Fruit fly (Drosophila melanogaster) whole organism, adult: ENCODE measurements around the gene ND-49L.
A peak's percentile ranks its signal among the peaks of the same experiment; 100 is the strongest.

ENCODE experiments used
- CG11617 ChIP-seq: fragments of 200-800 bp; sonication (Bioruptor generic); optimal IDR thresholded peaks from 2 replicates; lab custom pipeline; 2017; ENCODE audit warnings: mild to moderate bottlenecking, missing biosample characterization, missing genetic modification reagents, missing genetic modification characterization
- CG12768 ChIP-seq: fragments of 200-800 bp; sonication (Bioruptor generic); optimal IDR thresholded peaks from 2 replicates; lab custom pipeline; 2017; ENCODE audit warnings: missing biosample characterization, missing genetic modification characterization, mild to moderate bottlenecking, moderate library complexity, missing genetic modification reagents
- CG14711 ChIP-seq: fragments of 200-800 bp; sonication (Bioruptor generic); optimal IDR thresholded peaks from 2 replicates; lab custom pipeline; 2018; ENCODE audit warnings: missing biosample characterization, mild to moderate bottlenecking, missing genetic modification characterization, moderate library complexity
- CG1620 ChIP-seq: fragments of 200-800 bp; sonication (Bioruptor generic); optimal IDR thresholded peaks from 2 replicates; lab custom pipeline; 2016; ENCODE audit warnings: missing biosample characterization, missing genetic modification characterization
- CG33017 ChIP-seq: fragments of 200-800 bp; sonication (Bioruptor generic); optimal IDR thresholded peaks from 2 replicates; lab custom pipeline; 2018; ENCODE audit warnings: missing biosample characterization, mild to moderate bottlenecking, missing genetic modification characterization, moderate library complexity
- CG5204 ChIP-seq: fragments of 200-800 bp; sonication (Bioruptor generic); optimal IDR thresholded peaks from 2 replicates; lab custom pipeline; 2016; ENCODE audit warnings: missing biosample characterization, missing genetic modification characterization
- CG7045 ChIP-seq: fragments of 200-800 bp; sonication (Bioruptor generic); optimal IDR thresholded peaks from 2 replicates; lab custom pipeline; 2017; ENCODE audit warnings: missing biosample characterization, mild to moderate bottlenecking, missing genetic modification characterization
- CG7101 ChIP-seq: fragments of 200-800 bp; sonication (Bioruptor generic); optimal IDR thresholded peaks from 2 replicates; lab custom pipeline; 2018; ENCODE audit warnings: missing biosample characterization, mild to moderate bottlenecking, missing genetic modification characterization, moderate library complexity
- Clk ChIP-seq: fragments of 200-800 bp; sonication (Bioruptor generic); optimal IDR thresholded peaks from 2 replicates; lab custom pipeline; 2017; ENCODE audit warnings: missing biosample characterization, missing genetic modification characterization
- Crg-1 ChIP-seq: fragments of 200-800 bp; sonication (Bioruptor generic); optimal IDR thresholded peaks from 2 replicates; lab custom pipeline; 2016; ENCODE audit warnings: missing biosample characterization, missing genetic modification characterization
- Hr96 ChIP-seq: fragments of 200-800 bp; sonication (Bioruptor generic); optimal IDR thresholded peaks from 2 replicates; lab custom pipeline; 2016; ENCODE audit warnings: missing biosample characterization, missing genetic modification characterization
- Mnt ChIP-seq: fragments of 200-800 bp; sonication (Bioruptor generic); optimal IDR thresholded peaks from 2 replicates; lab custom pipeline; 2016; ENCODE audit warnings: missing biosample characterization, mild to moderate bottlenecking, missing genetic modification characterization
- bab1 ChIP-seq: fragments of 200-800 bp; sonication (Bioruptor generic); optimal IDR thresholded peaks from 3 replicates; lab custom pipeline; 2019; ENCODE audit warnings: missing biosample characterization, mild to moderate bottlenecking, missing genetic modification characterization, moderate library complexity
- cic ChIP-seq: fragments of 200-800 bp; sonication (Bioruptor generic); optimal IDR thresholded peaks from 2 replicates; lab custom pipeline; 2017; ENCODE audit warnings: missing biosample characterization, mild to moderate bottlenecking, missing genetic modification characterization, moderate library complexity
- cnc ChIP-seq, 2 experiments: fragments of >200 bp; optimal IDR thresholded peaks; 2 replicates each; lab custom pipeline; 2017
- kay ChIP-seq: fragments of 200-800 bp; sonication (Bioruptor generic); peaks from one replicate; lab custom pipeline; 2016; ENCODE audit warnings: missing biosample characterization, missing genetic modification characterization, borderline replicate concordance
- ovo ChIP-seq: fragments of 200-800 bp; sonication (Bioruptor generic); optimal IDR thresholded peaks from 2 replicates; lab custom pipeline; 2016; ENCODE audit warnings: missing biosample characterization, missing genetic modification characterization
- pad ChIP-seq: fragments of 200-800 bp; sonication (Bioruptor generic); optimal IDR thresholded peaks from 3 replicates; lab custom pipeline; 2017; ENCODE audit warnings: missing biosample characterization, missing genetic modification characterization, mild to moderate bottlenecking, moderate library complexity, missing genetic modification reagents
- tj ChIP-seq: fragments of 200-800 bp; sonication (Bioruptor generic); optimal IDR thresholded peaks from 3 replicates; lab custom pipeline; 2017; ENCODE audit warnings: missing biosample characterization, mild to moderate bottlenecking, missing genetic modification characterization, moderate library complexity
- toe ChIP-seq: fragments of 200-800 bp; sonication (Bioruptor generic); optimal IDR thresholded peaks from 2 replicates; lab custom pipeline; 2016; ENCODE audit warnings: missing biosample characterization, missing genetic modification characterization

The ND-49L gene

dm6 chr3R:25339952-25340351 lies 18.1 kb upstream of the ND-49L start, which contains the start of gene rha:
Gene rha (plus strand): TSS chr3R:25340252.
- TF ChIP-seq toe (GFP tag; lab: Kevin White, UChicago) (no peak), Hr96 (no peak)

- TF ChIP-seq tj (GFP tag; lab: Kevin White, UChicago), result peak; percentile 43
- no peak for TF ChIP-seq CG11617
- no peak for TF ChIP-seq cnc (optimal IDR thresholded peaks at IDR 0.05; lab: Kevin White, UChicago)
- TF ChIP-seq bab1 (GFP tag; lab: Kevin White, UChicago), result no peak
- no peak for TF ChIP-seq Hr96
- TF ChIP-seq CG12768 (GFP tag; lab: Kevin White, UChicago), result no peak
- no peak for TF ChIP-seq Crg-1 (GFP tag; lab: Kevin White, UChicago)
These were observed 11.2 kb upstream of the ND-49L start, which contains the start of gene tobi for dm6 chr3R:25346899-25347298. Gene tobi (minus strand): TSS chr3R:25346921.

dm6 chr3R:25382681-25383080 lies 24.6 kb downstream of the ND-49L start, which contains the start of gene alrm:
Gene alrm (minus strand): TSS chr3R:25382781.
- no peak for TF ChIP-seq tj (GFP tag; lab: Kevin White, UChicago)
- no peak for TF ChIP-seq Hr96
- TF ChIP-seq CG1620 (GFP tag; lab: Kevin White, UChicago), result no peak
- TF ChIP-seq cic (GFP tag; lab: Kevin White, UChicago), result no peak
- TF ChIP-seq CG7045 (GFP tag; lab: Kevin White, UChicago), result no peak
- no peak for TF ChIP-seq toe (GFP tag; lab: Kevin White, UChicago)

- TF ChIP-seq cic (GFP tag; lab: Kevin White, UChicago) (no peak), Crg-1 (GFP tag; lab: Kevin White, UChicago) (no peak), tj (GFP tag; lab: Kevin White, UChicago) (no peak), CG7101 (no peak), Mnt (GFP tag; lab: Kevin White, UChicago) (no peak), toe (GFP tag; lab: Kevin White, UChicago) (no peak)
These were observed 25.3 kb downstream of the ND-49L start, which contains the start of gene CG31437 for dm6 chr3R:25383400-25383799. Gene CG31437 (plus strand): TSS chr3R:25383700.

dm6 chr3R:25384206-25384605 lies 26.1 kb downstream of the ND-49L start:
- TF ChIP-seq CG7045 (GFP tag; lab: Kevin White, UChicago), result no peak

dm6 chr3R:25388522-25388921 lies 30.4 kb downstream of the ND-49L start:
- TF ChIP-seq pad (GFP tag; lab: Kevin White, UChicago), result no peak
- no peak for TF ChIP-seq CG12768 (GFP tag; lab: Kevin White, UChicago)
- no peak for TF ChIP-seq Crg-1 (GFP tag; lab: Kevin White, UChicago)
- no peak for TF ChIP-seq cnc (optimal IDR thresholded peaks at IDR 0.05; lab: Kevin White, UChicago)
- TF ChIP-seq Hr96, result no peak
- peak; percentile 20 for TF ChIP-seq CG7101
- TF ChIP-seq kay (GFP tag; lab: Kevin White, UChicago), result no peak
- TF ChIP-seq cic (GFP tag; lab: Kevin White, UChicago), result no peak
- TF ChIP-seq CG11617, result no peak
- TF ChIP-seq bab1 (GFP tag; lab: Kevin White, UChicago), result no peak
- TF ChIP-seq CG7045 (GFP tag; lab: Kevin White, UChicago), result no peak
- TF ChIP-seq CG14711 (tag; lab: Kevin White, UChicago), result peak; percentile 16
- no peak for TF ChIP-seq Clk (GFP tag; lab: Kevin White, UChicago)
- TF ChIP-seq CG33017 (tag; lab: Kevin White, UChicago), result peak; percentile 33
- no peak for TF ChIP-seq ovo (GFP tag; lab: Kevin White, UChicago)
- TF ChIP-seq Mnt (GFP tag; lab: Kevin White, UChicago), result no peak
- TF ChIP-seq CG5204, result no peak

dm6 chr3R:25400545-25400944 lies 42.5 kb downstream of the ND-49L start, which contains the start of gene Muc96D:
Gene Muc96D (minus strand): TSS chr3R:25400645.
- TF ChIP-seq CG12768 (GFP tag; lab: Kevin White, UChicago) (no peak), CG5204 (no peak), CG11617 (no peak), Crg-1 (GFP tag; lab: Kevin White, UChicago) (no peak), CG14711 (tag; lab: Kevin White, UChicago) (no peak)
